Fruit fly (Drosophila melanogaster) whole organism, embryonic: ENCODE measurements around the gene CG10809.

ENCODE experiments used
- Ada2b ChIP-seq: fragments of 200-800 bp; sonication (Bioruptor generic); IDR thresholded peaks from 2 replicates; pipeline ENCODE4 v1.3.6; 2022; ENCODE audit warnings: missing biosample characterization, missing genetic modification characterization
- B-H1 ChIP-seq: fragments of 200-800 bp; sonication (Bioruptor generic); IDR thresholded peaks from 3 replicates; pipeline ENCODE4 v1.3.6; 2022; ENCODE audit warnings: missing biosample characterization, missing genetic modification characterization
- CG10366 ChIP-seq: fragments of 200-800 bp; sonication (Bioruptor generic); IDR thresholded peaks from 2 replicates; pipeline ENCODE4 v1.3.6; 2022; ENCODE audit warnings: missing biosample characterization, missing genetic modification characterization
- CG12942 ChIP-seq: fragments of 200-800 bp; sonication (Bioruptor generic); optimal IDR thresholded peaks from 3 replicates; lab custom pipeline; 2016; ENCODE audit warnings: missing biosample characterization, missing genetic modification characterization
- CG14050 ChIP-seq: fragments of 200-800 bp; sonication (Bioruptor generic); IDR thresholded peaks from 3 replicates; pipeline ENCODE4 v1.3.6; 2022; ENCODE audit warnings: missing biosample characterization, missing genetic modification characterization
- CG1602 ChIP-seq: fragments of 200-800 bp; sonication (Bioruptor generic); optimal IDR thresholded peaks from 3 replicates; lab custom pipeline; 2016; ENCODE audit warnings: missing biosample characterization, missing genetic modification characterization
- CG16815 ChIP-seq: fragments of 200-800 bp; sonication (Bioruptor generic); optimal IDR thresholded peaks from 3 replicates; lab custom pipeline; 2017; ENCODE audit warnings: missing biosample characterization, mild to moderate bottlenecking, missing genetic modification characterization
- CG17186 ChIP-seq: fragments of 200-800 bp; sonication (Bioruptor generic); optimal IDR thresholded peaks from 3 replicates; lab custom pipeline; 2017; ENCODE audit warnings: missing biosample characterization, missing genetic modification reagents, missing genetic modification characterization
- CG17385 ChIP-seq: fragments of 200-800 bp; sonication (Bioruptor generic); optimal IDR thresholded peaks from 3 replicates; lab custom pipeline; 2018; ENCODE audit warnings: missing biosample characterization, mild to moderate bottlenecking, missing genetic modification characterization
- CG2678 ChIP-seq: fragments of 200-800 bp; sonication (Bioruptor generic); optimal IDR thresholded peaks from 3 replicates; lab custom pipeline; 2019; ENCODE audit warnings: missing biosample characterization, mild to moderate bottlenecking, missing genetic modification characterization, moderate library complexity
- CG31224 ChIP-seq: fragments of 200-800 bp; sonication (Bioruptor generic); IDR thresholded peaks from 2 replicates; pipeline ENCODE4 v1.3.6; 2022; ENCODE audit warnings: missing biosample characterization, missing genetic modification characterization
- CG34376 ChIP-seq: fragments of 200-800 bp; sonication (Bioruptor generic); optimal IDR thresholded peaks from 2 replicates; lab custom pipeline; 2018; ENCODE audit warnings: missing biosample characterization, mild to moderate bottlenecking, missing genetic modification characterization
- CG34422 ChIP-seq: fragments of 200-800 bp; sonication (Bioruptor generic); IDR thresholded peaks from 3 replicates; pipeline ENCODE4 v1.3.6; 2022; ENCODE audit warnings: missing biosample characterization, missing genetic modification characterization
- CG3847 ChIP-seq: fragments of 200-800 bp; sonication (Bioruptor generic); IDR thresholded peaks from 2 replicates; pipeline ENCODE4 v1.3.6; 2022; ENCODE audit warnings: missing biosample characterization, missing genetic modification characterization
- CG4854 ChIP-seq: fragments of 200-800 bp; sonication (Bioruptor generic); optimal IDR thresholded peaks from 2 replicates; lab custom pipeline; 2016; ENCODE audit warnings: missing biosample characterization, missing genetic modification characterization, inconsistent platforms
- CG5180 ChIP-seq: fragments of 200-800 bp; sonication (Bioruptor generic); optimal IDR thresholded peaks from 3 replicates; lab custom pipeline; 2017; ENCODE audit warnings: missing biosample characterization, missing genetic modification characterization, mild to moderate bottlenecking, moderate library complexity, missing genetic modification reagents
- CG6683 ChIP-seq: fragments of 200-800 bp; sonication (Bioruptor generic); optimal IDR thresholded peaks from 2 replicates; lab custom pipeline; 2017; ENCODE audit warnings: missing biosample characterization, mild to moderate bottlenecking, missing genetic modification characterization, missing genetic modification reagents
- CG7839 ChIP-seq: fragments of 200-800 bp; sonication (Bioruptor generic); optimal IDR thresholded peaks from 3 replicates; lab custom pipeline; 2018; ENCODE audit warnings: missing biosample characterization, mild to moderate bottlenecking, missing genetic modification characterization, moderate library complexity
- CG8388 ChIP-seq: fragments of 200-800 bp; sonication (Bioruptor generic); optimal IDR thresholded peaks from 2 replicates; lab custom pipeline; 2019; ENCODE audit warnings: missing biosample characterization, mild to moderate bottlenecking, missing genetic modification characterization, moderate library complexity
- D ChIP-seq, 2 experiments: fragments of 200-800 bp in 1 of 2; fragments of >200 bp in 1 of 2; sonication (Bioruptor generic) in 1 of 2; optimal IDR thresholded peaks; 2 replicates in 1 of 2; 3 replicates in 1 of 2; lab custom pipeline; 2017; ENCODE audit warnings: mild to moderate bottlenecking in 1 of 2, missing biosample characterization in 1 of 2, missing genetic modification characterization in 1 of 2, missing genetic modification reagents in 1 of 2
- Dip3 ChIP-seq: fragments of 200-800 bp; sonication (Bioruptor generic); optimal IDR thresholded peaks from 3 replicates; lab custom pipeline; 2016; ENCODE audit warnings: missing biosample characterization, missing genetic modification characterization
- Dp ChIP-seq: fragments of 200-800 bp; sonication (Bioruptor generic); optimal IDR thresholded peaks from 2 replicates; lab custom pipeline; 2018; ENCODE audit warnings: missing biosample characterization, mild to moderate bottlenecking, missing genetic modification characterization, moderate library complexity
- Fer2 ChIP-seq: fragments of 200-800 bp; sonication (Bioruptor generic); optimal IDR thresholded peaks from 2 replicates; lab custom pipeline; 2018; ENCODE audit warnings: missing biosample characterization, mild to moderate bottlenecking, missing genetic modification characterization, moderate library complexity
- HHEX ChIP-seq: fragments of 200-800 bp; sonication (Bioruptor generic); optimal IDR thresholded peaks from 3 replicates; lab custom pipeline; 2017; ENCODE audit warnings: missing biosample characterization, mild to moderate bottlenecking, missing genetic modification characterization, missing genetic modification reagents
- HLH4C ChIP-seq: fragments of 200-800 bp; sonication (Bioruptor generic); IDR thresholded peaks from 3 replicates; pipeline ENCODE4 v1.3.6; 2022; ENCODE audit warnings: missing biosample characterization, missing genetic modification characterization; ENCODE audit not compliant: partially characterized antibody
- Hr78 ChIP-seq, 2 experiments: fragments of 200-800 bp in 1 of 2; fragments of >200 bp in 1 of 2; sonication (Bioruptor generic) in 1 of 2; optimal IDR thresholded peaks; 2 replicates each; lab custom pipeline; 2017 to 2019; ENCODE audit warnings: missing biosample characterization in 2 of 2, missing genetic modification characterization in 2 of 2, mild to moderate bottlenecking in 1 of 2, moderate library complexity in 1 of 2
- Kr ChIP-seq: fragments of 200-800 bp; sonication (Bioruptor generic); optimal IDR thresholded peaks from 2 replicates; lab custom pipeline; 2017; ENCODE audit warnings: missing biosample characterization, mild to moderate bottlenecking, missing genetic modification characterization
- Mes4 ChIP-seq: fragments of 200-800 bp; sonication (Bioruptor generic); optimal IDR thresholded peaks from 2 replicates; lab custom pipeline; 2016; ENCODE audit warnings: missing biosample characterization, missing genetic modification characterization
- Myb ChIP-seq: fragments of 200-800 bp; sonication (Bioruptor generic); optimal IDR thresholded peaks from 2 replicates; lab custom pipeline; 2016; ENCODE audit warnings: missing biosample characterization, missing genetic modification characterization
- Nf-YB ChIP-seq: fragments of 200-800 bp; sonication (Bioruptor generic); optimal IDR thresholded peaks from 3 replicates; lab custom pipeline; 2019; ENCODE audit warnings: missing biosample characterization, mild to moderate bottlenecking, missing genetic modification characterization, moderate library complexity
- Oaz ChIP-seq: fragments of 200-800 bp; sonication (Bioruptor generic); IDR thresholded peaks from 2 replicates; pipeline ENCODE4 v1.3.6; 2022; ENCODE audit warnings: missing biosample characterization, missing genetic modification characterization
- Sox102F ChIP-seq: fragments of 200-800 bp; sonication (Bioruptor generic); optimal IDR thresholded peaks from 2 replicates; lab custom pipeline; 2018; ENCODE audit warnings: missing biosample characterization, mild to moderate bottlenecking, missing genetic modification characterization, moderate library complexity
- abd-A ChIP-seq: fragments of 200-800 bp; sonication (Bioruptor generic); optimal IDR thresholded peaks from 3 replicates; lab custom pipeline; 2019; ENCODE audit warnings: missing biosample characterization, mild to moderate bottlenecking, missing genetic modification characterization, moderate library complexity
- br ChIP-seq: fragments of >200 bp; optimal IDR thresholded peaks from 2 replicates; lab custom pipeline; 2017
- cwo ChIP-seq: fragments of 200-800 bp; sonication (Bioruptor generic); optimal IDR thresholded peaks from 3 replicates; lab custom pipeline; 2017; ENCODE audit warnings: missing biosample characterization, missing genetic modification characterization, mild to moderate bottlenecking, moderate library complexity, missing genetic modification reagents
- dimm ChIP-seq: fragments of 200-800 bp; sonication (Bioruptor generic); IDR thresholded peaks from 2 replicates; pipeline ENCODE4 v1.3.6; 2022; ENCODE audit warnings: missing biosample characterization, missing genetic modification characterization
- ems ChIP-seq: fragments of 200-800 bp; sonication (Bioruptor generic); optimal IDR thresholded peaks from 3 replicates; lab custom pipeline; 2016; ENCODE audit warnings: missing biosample characterization, missing genetic modification characterization
- fd64A ChIP-seq: fragments of 200-800 bp; sonication (Bioruptor generic); optimal IDR thresholded peaks from 3 replicates; lab custom pipeline; 2018; ENCODE audit warnings: missing biosample characterization, mild to moderate bottlenecking, missing genetic modification characterization
- gfzf ChIP-seq: fragments of 200-800 bp; sonication (Bioruptor generic); optimal IDR thresholded peaks from 2 replicates; lab custom pipeline; 2016; ENCODE audit warnings: missing biosample characterization, mild to moderate bottlenecking, missing genetic modification characterization, moderate library complexity
- gsb-n ChIP-seq: fragments of 200-800 bp; sonication (Bioruptor generic); optimal IDR thresholded peaks from 3 replicates; lab custom pipeline; 2018; ENCODE audit warnings: missing biosample characterization, mild to moderate bottlenecking, missing genetic modification characterization
- insv ChIP-seq, 2 experiments: fragments of 200-800 bp; sonication (Bioruptor generic); optimal IDR thresholded peaks; 3 replicates each; lab custom pipeline; 2016 to 2018; ENCODE audit warnings: missing biosample characterization in 2 of 2, missing genetic modification characterization in 2 of 2
- ken ChIP-seq: fragments of 200-800 bp; sonication (Bioruptor generic); IDR thresholded peaks from 3 replicates; pipeline ENCODE4 v1.3.6; 2022; ENCODE audit warnings: missing biosample characterization, missing genetic modification characterization
- nerfin-1 ChIP-seq: fragments of 200-800 bp; sonication (Bioruptor generic); optimal IDR thresholded peaks from 3 replicates; lab custom pipeline; 2019; ENCODE audit warnings: missing biosample characterization, mild to moderate bottlenecking, missing genetic modification characterization, moderate library complexity
- pb ChIP-seq: fragments of 200-800 bp; sonication (Bioruptor generic); optimal IDR thresholded peaks from 3 replicates; lab custom pipeline; 2016; ENCODE audit warnings: missing biosample characterization, missing genetic modification characterization
- pfk ChIP-seq: fragments of 200-800 bp; sonication (Bioruptor generic); optimal IDR thresholded peaks from 2 replicates; lab custom pipeline; 2018; ENCODE audit warnings: missing biosample characterization, mild to moderate bottlenecking, missing genetic modification characterization, moderate library complexity
- rib ChIP-seq: fragments of 200-800 bp; sonication (Bioruptor generic); IDR thresholded peaks from 2 replicates; pipeline ENCODE4 v1.3.6; 2022; ENCODE audit warnings: missing biosample characterization, missing genetic modification characterization
- sima ChIP-seq: fragments of 200-800 bp; sonication (Bioruptor generic); optimal IDR thresholded peaks from 2 replicates; lab custom pipeline; 2016; ENCODE audit warnings: missing biosample characterization, missing genetic modification characterization
- sug ChIP-seq: fragments of 200-800 bp; optimal IDR thresholded peaks from 2 replicates; lab custom pipeline; 2019; ENCODE audit warnings: missing biosample characterization, mild to moderate bottlenecking, missing genetic modification characterization, moderate library complexity
- ttk ChIP-seq: fragments of 200-800 bp; sonication (Bioruptor generic); IDR thresholded peaks from 2 replicates; pipeline ENCODE4 v2.1.2; 2022; ENCODE audit warnings: missing biosample characterization, missing genetic modification characterization

CG10809 gene

DNA sequence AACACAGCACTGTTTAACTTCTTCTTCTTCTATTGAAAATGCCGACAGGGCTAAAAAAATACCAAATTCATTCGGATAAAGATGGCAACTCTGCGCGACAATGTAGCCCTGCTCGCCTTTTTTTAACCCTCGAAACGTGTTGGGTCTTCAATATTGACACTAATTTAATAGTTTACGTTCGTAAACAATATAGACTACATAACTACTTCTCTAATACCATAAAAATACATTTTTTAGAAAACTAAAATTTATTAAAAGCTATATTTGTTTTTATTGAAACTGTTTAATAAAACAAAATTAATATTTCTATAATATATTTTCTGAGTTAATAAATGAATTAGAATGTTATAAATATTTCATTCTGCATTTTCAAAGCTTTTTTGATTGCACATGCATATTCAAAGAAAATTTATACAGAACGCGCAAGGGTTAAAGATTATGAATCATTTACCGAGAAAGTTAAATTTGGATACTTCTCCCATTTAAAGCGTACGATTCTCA lies 29.0 kb upstream of the CG10809 start, which contains the start of the genes Taf2 and CalpB (continued):
- TF ChIP-seq CG12942 = peak; percentile 67
- TF ChIP-seq CG3847 = peak; percentile 85
- TF ChIP-seq CG8388 (GFP tag; lab: Kevin White, UChicago) = peak; percentile 89
- peak; percentile 70 for TF ChIP-seq CG16815 (GFP tag; lab: Kevin White, UChicago)
- peak; percentile 77; the same call in 1 of the 2 replicates for TF ChIP-seq ttk (GFP tag; lab: Robert Waterston, UW)
- peak; percentile 74 for TF ChIP-seq CG10366
- peak; percentile 92 for TF ChIP-seq nerfin-1 (tag; lab: Kevin White, UChicago)
- peak; percentile 44; the same call in 1 of the 2 replicates for TF ChIP-seq dimm
- no peak for TF ChIP-seq abd-A (tag; lab: Kevin White, UChicago)
- TF ChIP-seq HHEX (GFP tag; lab: Kevin White, UChicago) = peak; percentile 82
- peak; percentile 72 for TF ChIP-seq Nf-YB
- no peak for TF ChIP-seq fd64A (GFP tag; lab: Kevin White, UChicago)
- TF ChIP-seq pfk = no peak
- TF ChIP-seq CG31224 (GFP tag; lab: Robert Waterston, UW) = peak; percentile 56; the same call in 1 of the 2 replicates
- TF ChIP-seq CG2678 (tag; lab: Kevin White, UChicago) = peak; percentile 96
- peak in 1 of 2 experiments; percentile 65 for TF ChIP-seq Hr78 (GFP tag; optimal IDR thresholded peaks at IDR 0.05; lab: Kevin White, UChicago)
- TF ChIP-seq Ada2b = peak; percentile 74
- peak; percentile 97 for TF ChIP-seq CG17385 (GFP tag; lab: Kevin White, UChicago)
- no peak for TF ChIP-seq rib (GFP tag; lab: Robert Waterston, UW)
- TF ChIP-seq Dip3 (GFP tag; lab: Kevin White, UChicago) = peak; percentile 39
- no peak for TF ChIP-seq HLH4C (GFP tag; lab: Robert Waterston, UW)
- TF ChIP-seq D (optimal IDR thresholded peaks at IDR 0.05; lab: Kevin White, UChicago) = no peak
- peak; percentile 82 for TF ChIP-seq D (GFP tag; optimal IDR thresholded peaks at IDR 0.05; lab: Kevin White, UChicago)
- TF ChIP-seq CG17186 (GFP tag; lab: Kevin White, UChicago) = no peak
- TF ChIP-seq Fer2 (tag; lab: Kevin White, UChicago) = peak; percentile 84
- TF ChIP-seq Kr (GFP tag; lab: Kevin White, UChicago) = no peak
- TF ChIP-seq CG34376 = peak; percentile 36
- TF ChIP-seq pb (GFP tag; lab: Kevin White, UChicago) = no peak
- no peak for TF ChIP-seq CG6683 (GFP tag; lab: Kevin White, UChicago)
- TF ChIP-seq sug (tag; lab: Kevin White, UChicago) = no peak
- TF ChIP-seq sima (GFP tag; lab: Kevin White, UChicago) = no peak
- peak; percentile 85 for TF ChIP-seq CG34422 (GFP tag; lab: Robert Waterston, UW)
- TF ChIP-seq Mes4 (GFP tag; lab: Kevin White, UChicago) = no peak
- no peak for TF ChIP-seq CG5180 (GFP tag; lab: Kevin White, UChicago)
- peak; percentile 21 for TF ChIP-seq Dp (GFP tag; lab: Kevin White, UChicago)
- TF ChIP-seq CG14050 (GFP tag; lab: Robert Waterston, UW) = no peak
- peak; percentile 88 for TF ChIP-seq Sox102F (GFP tag; lab: Kevin White, UChicago)
- TF ChIP-seq CG7839 (tag; lab: Kevin White, UChicago) = peak; percentile 95
- no peak for TF ChIP-seq br (lab: Kevin White, UChicago)
- TF ChIP-seq Myb (GFP tag; lab: Kevin White, UChicago) = peak; percentile 36
- peak; percentile 52 for TF ChIP-seq gfzf (GFP tag; lab: Kevin White, UChicago)
- peak; percentile 45; the same call in 1 of the 2 replicates for TF ChIP-seq Oaz (GFP tag; lab: Robert Waterston, UW)
- peak; percentile 91 for TF ChIP-seq gsb-n
- 0 out of 3 replicates have a peak, but pooled peaks have one; percentile 38 for TF ChIP-seq ken (GFP tag; lab: Robert Waterston, UW)
- TF ChIP-seq ems (GFP tag; lab: Kevin White, UChicago) = peak; percentile 39
- peak in 1 of 2 experiments; percentile 4 for TF ChIP-seq insv (GFP tag; optimal IDR thresholded peaks at IDR 0.05; lab: Kevin White, UChicago)
- peak; percentile 76 for TF ChIP-seq CG1602
- peak; percentile 84 for TF ChIP-seq cwo (GFP tag; lab: Kevin White, UChicago)
- TF ChIP-seq B-H1 (GFP tag; lab: Robert Waterston, UW) = peak; percentile 54
- no peak for TF ChIP-seq CG4854 (GFP tag; lab: Kevin White, UChicago)
